Fruit fly (Drosophila melanogaster) whole organism, wandering third instar larva: Measurements from ENCODE around the gene Ptpmeg2.

ENCODE experiments used
- Abd-B ChIP-seq: fragments of >200 bp; optimal IDR thresholded peaks from 2 replicates; lab custom pipeline; 2017; ENCODE audit warnings: missing biosample characterization, missing genetic modification characterization
- CG32264 ChIP-seq: fragments of 200-800 bp; sonication (Bioruptor generic); optimal IDR thresholded peaks from 2 replicates; lab custom pipeline; 2016; ENCODE audit warnings: missing biosample characterization, missing genetic modification characterization
- CG9705 ChIP-seq: fragments of 200-800 bp; sonication (Bioruptor generic); optimal IDR thresholded peaks from 2 replicates; lab custom pipeline; 2018; ENCODE audit warnings: missing biosample characterization, mild to moderate bottlenecking, missing genetic modification characterization
- CrebA ChIP-seq: fragments of 200-800 bp; sonication (Bioruptor generic); optimal IDR thresholded peaks from 2 replicates; lab custom pipeline; 2016; ENCODE audit warnings: missing biosample characterization, mild to moderate bottlenecking, missing genetic modification characterization, borderline replicate concordance
- Dfd ChIP-seq: fragments of >200 bp; optimal IDR thresholded peaks from 2 replicates; lab custom pipeline; 2017; ENCODE audit warnings: missing biosample characterization, missing genetic modification characterization
- Dif ChIP-seq: fragments of 200-275, 200-300 bp; sonication (Bioruptor generic); optimal IDR thresholded peaks from 2 replicates; lab custom pipeline; 2018; ENCODE audit warnings: missing biosample characterization, missing genetic modification characterization; ENCODE audit not compliant: partially characterized antibody
- GATAd ChIP-seq: sonication (Bioruptor generic); optimal IDR thresholded peaks from 2 replicates; lab custom pipeline; 2016; ENCODE audit warnings: missing biosample characterization, missing genetic modification characterization
- HLH106 ChIP-seq: fragments of 200-800 bp; optimal IDR thresholded peaks from 3 replicates; lab custom pipeline; 2019; ENCODE audit warnings: missing biosample characterization, mild to moderate bottlenecking, missing genetic modification characterization, moderate library complexity
- Hnf4 ChIP-seq: fragments of 200-800 bp; sonication (Bioruptor generic); optimal IDR thresholded peaks from 2 replicates; lab custom pipeline; 2016; ENCODE audit warnings: missing biosample characterization, mild to moderate bottlenecking, missing genetic modification characterization
- Hr78 ChIP-seq: fragments of >200 bp; optimal IDR thresholded peaks from 2 replicates; lab custom pipeline; 2017; ENCODE audit warnings: missing biosample characterization, missing genetic modification characterization
- Hr83 ChIP-seq: fragments of 200-300 bp; sonication (Bioruptor generic); optimal IDR thresholded peaks from 2 replicates; lab custom pipeline; 2016; ENCODE audit warnings: missing biosample characterization, mild to moderate bottlenecking, missing genetic modification characterization, moderate library complexity; ENCODE audit not compliant: poor library complexity, severe bottlenecking
- Jra ChIP-seq: sonication (Bioruptor generic); optimal IDR thresholded peaks from 2 replicates; lab custom pipeline; 2016; ENCODE audit warnings: missing biosample characterization, missing genetic modification characterization
- Mio ChIP-seq: sonication (Bioruptor generic); optimal IDR thresholded peaks from 2 replicates; lab custom pipeline; 2016; ENCODE audit warnings: missing biosample characterization, missing genetic modification characterization
- Myc ChIP-seq: fragments of >200 bp; optimal IDR thresholded peaks from 2 replicates; lab custom pipeline; 2017
- N ChIP-seq: fragments of >200 bp; optimal IDR thresholded peaks from 2 replicates; lab custom pipeline; 2018; ENCODE audit warnings: missing biosample characterization, missing external identifiers, missing genetic modification characterization
- OdsH ChIP-seq: fragments of 200-800 bp; sonication (Bioruptor generic); optimal IDR thresholded peaks from 2 replicates; lab custom pipeline; 2016; ENCODE audit warnings: missing biosample characterization, mild to moderate bottlenecking, missing genetic modification characterization
- Rel ChIP-seq, 2 experiments: fragments of 200-800 bp; sonication (Bioruptor generic) in 1 of 2; optimal IDR thresholded peaks; 2 replicates in 1 of 2; 3 replicates in 1 of 2; lab custom pipeline; 2016 to 2019; ENCODE audit warnings: mild to moderate bottlenecking in 2 of 2, missing biosample characterization in 2 of 2, missing genetic modification characterization in 2 of 2, moderate library complexity in 1 of 2
- Sp1 ChIP-seq: fragments of 200-800 bp; sonication (Bioruptor generic); optimal IDR thresholded peaks from 3 replicates; lab custom pipeline; 2019; ENCODE audit warnings: missing biosample characterization, mild to moderate bottlenecking, missing genetic modification characterization, moderate library complexity
- Vsx2 ChIP-seq: fragments of 200-300, 225-300 bp; sonication (Bioruptor generic); optimal IDR thresholded peaks from 2 replicates; lab custom pipeline; 2018; ENCODE audit warnings: missing biosample characterization, missing genetic modification characterization; ENCODE audit not compliant: partially characterized antibody
- br ChIP-seq: fragments of 200-800 bp; sonication (Bioruptor generic); optimal IDR thresholded peaks from 2 replicates; lab custom pipeline; 2016; ENCODE audit warnings: missing biosample characterization, missing genetic modification characterization
- brk ChIP-seq: fragments of 200-800 bp; sonication (Bioruptor generic); optimal IDR thresholded peaks from 2 replicates; lab custom pipeline; 2016; ENCODE audit warnings: missing biosample characterization, mild to moderate bottlenecking, missing genetic modification characterization
- dl ChIP-seq, 2 experiments: fragments of 175-275, 200-275 bp in 1 of 2; fragments of 200-275 bp in 1 of 2; sonication (Bioruptor generic); optimal IDR thresholded peaks; lab custom pipeline; 2018; ENCODE audit warnings: mild to moderate bottlenecking in 2 of 2, missing biosample characterization in 2 of 2, missing genetic modification characterization in 2 of 2, moderate library complexity in 2 of 2; ENCODE audit not compliant: partially characterized antibody in 2 of 2, insufficient read depth in 1 of 2
- dmrt93B ChIP-seq: fragments of 200-800 bp; sonication (Bioruptor generic); optimal IDR thresholded peaks from 2 replicates; lab custom pipeline; 2018; ENCODE audit warnings: missing biosample characterization, mild to moderate bottlenecking, missing genetic modification characterization
- dsf ChIP-seq: sonication (Bioruptor generic); optimal IDR thresholded peaks from 2 replicates; lab custom pipeline; 2016; ENCODE audit warnings: missing biosample characterization, missing genetic modification characterization, borderline replicate concordance
- ey ChIP-seq: fragments of 200-800 bp; sonication (Bioruptor generic); optimal IDR thresholded peaks from 2 replicates; lab custom pipeline; 2016; ENCODE audit warnings: missing biosample characterization, missing genetic modification characterization
- foxo ChIP-seq, 2 experiments: fragments of 200-800 bp; sonication (Bioruptor generic); optimal IDR thresholded peaks; 2 replicates in 1 of 2; 3 replicates in 1 of 2; lab custom pipeline; 2016 to 2017; ENCODE audit warnings: missing biosample characterization in 2 of 2, missing genetic modification characterization in 2 of 2
- fru ChIP-seq: fragments of 200-800 bp; sonication (Bioruptor generic); optimal IDR thresholded peaks from 3 replicates; lab custom pipeline; 2016; ENCODE audit warnings: missing biosample characterization, mild to moderate bottlenecking, missing genetic modification characterization
- h ChIP-seq: fragments of 200-800 bp; sonication (Bioruptor generic); optimal IDR thresholded peaks from 3 replicates; lab custom pipeline; 2016; ENCODE audit warnings: missing biosample characterization, mild to moderate bottlenecking, missing genetic modification characterization
- jim ChIP-seq: fragments of 175-275, 200-325 bp; sonication (Bioruptor generic); optimal IDR thresholded peaks from 2 replicates; lab custom pipeline; 2016; ENCODE audit warnings: missing biosample characterization, mild to moderate bottlenecking, missing genetic modification characterization
- lola ChIP-seq: fragments of >200 bp; optimal IDR thresholded peaks from 2 replicates; lab custom pipeline; 2017; ENCODE audit warnings: missing biosample characterization, missing genetic modification characterization
- pan ChIP-seq: fragments of >200 bp; optimal IDR thresholded peaks from 2 replicates; lab custom pipeline; 2017
- psq ChIP-seq: fragments of 200-800 bp; sonication (Bioruptor generic); optimal IDR thresholded peaks from 3 replicates; lab custom pipeline; 2017; ENCODE audit warnings: missing biosample characterization, mild to moderate bottlenecking, missing genetic modification characterization, moderate library complexity
- rgr ChIP-seq: fragments of 200-800 bp; sonication (Bioruptor generic); optimal IDR thresholded peaks from 3 replicates; lab custom pipeline; 2016; ENCODE audit warnings: missing biosample characterization, mild to moderate bottlenecking, missing genetic modification characterization
- sage ChIP-seq: fragments of 200-800 bp; sonication (Bioruptor generic); optimal IDR thresholded peaks from 2 replicates; lab custom pipeline; 2016; ENCODE audit warnings: missing biosample characterization, mild to moderate bottlenecking, missing genetic modification characterization
- sv ChIP-seq: fragments of 200-800 bp; sonication (Bioruptor generic); optimal IDR thresholded peaks from 3 replicates; lab custom pipeline; 2016; ENCODE audit warnings: missing biosample characterization, missing genetic modification characterization
- tai ChIP-seq: sonication (Bioruptor generic); optimal IDR thresholded peaks from 2 replicates; lab custom pipeline; 2016; ENCODE audit warnings: missing biosample characterization, missing genetic modification characterization
- usp ChIP-seq: fragments of >200 bp; optimal IDR thresholded peaks from 2 replicates; lab custom pipeline; 2017; ENCODE audit warnings: missing biosample characterization, missing genetic modification characterization
- woc ChIP-seq: sonication (Bioruptor generic); optimal IDR thresholded peaks from 2 replicates; lab custom pipeline; 2016; ENCODE audit warnings: missing biosample characterization, mild to moderate bottlenecking, missing genetic modification characterization

The Ptpmeg2 gene

DNA sequence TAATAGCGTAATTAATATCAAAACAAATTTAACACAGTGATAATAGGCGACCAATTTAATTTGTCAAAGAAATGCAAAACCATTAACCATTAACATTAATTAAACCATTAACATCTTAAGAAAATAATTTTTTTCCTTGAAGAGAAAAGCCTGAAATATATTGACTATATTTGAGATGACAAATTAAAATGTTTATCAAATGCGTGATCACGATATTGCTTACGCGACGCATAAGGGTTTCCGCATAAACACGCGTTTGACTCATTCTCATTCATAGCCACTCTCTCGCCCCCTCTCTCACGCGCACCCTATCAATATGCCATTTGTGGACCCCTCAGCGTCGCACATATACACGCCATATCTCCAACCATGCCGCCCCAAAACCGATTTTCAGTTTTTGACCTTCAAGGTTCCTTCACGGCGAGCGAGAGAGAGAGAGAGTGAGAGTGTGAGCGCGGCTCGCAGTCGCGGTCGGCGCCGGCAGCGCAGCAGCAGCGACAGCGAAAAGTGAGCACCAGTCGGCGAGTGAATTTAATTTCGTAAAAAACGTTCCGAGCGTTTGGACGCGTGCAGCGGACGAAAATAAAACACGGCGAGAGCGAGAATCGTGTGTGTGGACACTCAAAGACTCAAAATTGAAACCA, 73.5 kb downstream of the Ptpmeg2 start, which contains the start of gene Hex-A (continued):
- TF ChIP-seq CrebA (peak; percentile 84), Hr78 (GFP tag; lab: Kevin White, UChicago) (no peak), br (peak; percentile 98), Sp1 (GFP tag; lab: Kevin White, UChicago) (peak; percentile 99), Dif (GFP tag; lab: Kevin White, UChicago) (peak; percentile 89), N (GFP tag; lab: Kevin White, UChicago) (no peak), woc (GFP tag; lab: Kevin White, UChicago) (peak; percentile 93), psq (GFP tag; lab: Kevin White, UChicago) (peak; percentile 88), rgr (peak; percentile 96), jim (GFP tag; lab: Kevin White, UChicago) (no peak)

DNA sequence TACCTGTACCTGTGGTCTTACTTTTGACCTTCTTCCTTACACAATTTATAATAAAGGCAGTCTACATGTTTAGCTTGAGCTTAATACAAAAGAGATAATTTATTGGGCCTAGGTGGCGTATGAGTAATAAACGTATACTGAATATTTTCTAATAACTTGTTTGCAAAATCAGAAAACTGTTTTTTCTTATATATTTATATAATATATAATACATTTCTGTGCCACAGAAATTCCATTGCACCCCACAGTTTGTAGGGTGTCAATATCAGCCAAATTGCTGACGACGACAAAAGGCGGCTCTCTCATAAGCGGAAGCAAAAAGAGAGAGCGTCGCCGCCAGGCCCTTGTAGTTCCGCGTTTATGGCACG, 74.0 kb downstream of the Ptpmeg2 start:
- TF ChIP-seq Jra (no peak), psq (GFP tag; lab: Kevin White, UChicago) (no peak), Dif (GFP tag; lab: Kevin White, UChicago) (peak; percentile 29), usp (GFP tag; lab: Kevin White, UChicago) (peak; percentile 29)

DNA sequence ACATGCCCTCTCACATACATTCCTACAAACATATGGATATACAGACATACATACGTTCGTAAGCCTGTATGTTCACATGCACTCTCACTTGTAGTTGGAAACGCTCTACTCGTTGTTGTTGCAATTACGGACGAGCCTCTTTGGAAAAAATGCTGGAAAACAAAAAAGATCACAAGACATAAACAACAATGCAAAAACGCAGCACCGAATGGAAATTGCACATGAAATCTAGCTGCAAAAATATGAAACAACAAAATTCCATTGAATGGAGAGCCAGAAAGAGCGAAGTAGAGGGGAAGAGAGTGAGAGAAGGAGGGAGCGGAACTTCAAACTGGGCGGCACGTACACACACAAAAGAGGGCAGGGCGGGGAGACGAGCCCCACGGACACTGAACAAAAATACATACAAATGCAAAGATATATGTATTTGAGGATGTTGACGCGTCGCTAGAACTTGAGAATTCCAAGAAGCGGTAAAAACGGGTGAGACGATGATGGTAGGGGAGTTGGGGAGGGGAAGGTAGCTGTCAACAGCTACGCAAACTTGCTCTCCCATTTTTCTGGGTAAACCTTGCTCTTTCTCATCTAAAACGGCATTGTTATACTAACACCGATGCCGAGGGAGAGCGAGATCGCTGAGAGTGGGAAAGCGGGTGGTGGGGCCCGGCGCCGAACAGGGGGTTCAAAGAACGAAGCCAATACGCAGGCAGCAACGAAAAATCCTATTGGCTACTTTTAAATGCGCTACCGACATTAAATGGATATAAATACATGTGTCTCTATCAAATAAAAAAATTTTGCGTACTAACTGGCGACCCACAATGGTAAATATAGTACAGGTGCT, 74.6 kb downstream of the Ptpmeg2 start:
- TF ChIP-seq br: peak; percentile 24
- no peak for TF ChIP-seq Abd-B
- peak; percentile 57 for TF ChIP-seq Rel (GFP tag; optimal IDR thresholded peaks at IDR 0.05; lab: Kevin White, UChicago)
- TF ChIP-seq Rel (tag; optimal IDR thresholded peaks at IDR 0.05; lab: Kevin White, UChicago): peak; percentile 73
- TF ChIP-seq Dif (GFP tag; lab: Kevin White, UChicago): peak; percentile 71
- no peak for TF ChIP-seq Vsx2
- TF ChIP-seq woc (GFP tag; lab: Kevin White, UChicago): peak; percentile 78
- TF ChIP-seq OdsH (GFP tag; lab: Kevin White, UChicago): no peak
- TF ChIP-seq Hr78 (GFP tag; lab: Kevin White, UChicago): no peak
- TF ChIP-seq N (GFP tag; lab: Kevin White, UChicago): no peak
- peak; percentile 23 for TF ChIP-seq rgr
- no peak for TF ChIP-seq GATAd (GFP tag; lab: Kevin White, UChicago)
- TF ChIP-seq tai (GFP tag; lab: Kevin White, UChicago): peak; percentile 69
- TF ChIP-seq jim (GFP tag; lab: Kevin White, UChicago): no peak
- no peak for TF ChIP-seq lola
- TF ChIP-seq Hnf4 (GFP tag; lab: Kevin White, UChicago): peak; percentile 82
- TF ChIP-seq CG9705 (GFP tag; lab: Kevin White, UChicago): no peak
- TF ChIP-seq Jra: peak; percentile 31
- TF ChIP-seq dsf: no peak
- TF ChIP-seq HLH106: peak; percentile 21
- TF ChIP-seq foxo (GFP tag; optimal IDR thresholded peaks at IDR 0.05; lab: Kevin White, UChicago): no peak
- peak; percentile 22 for TF ChIP-seq Mio
- TF ChIP-seq CG32264 (GFP tag; lab: Kevin White, UChicago): no peak
- peak; percentile 94 for TF ChIP-seq CrebA
- no peak for TF ChIP-seq Myc (lab: Kevin White, UChicago)
- no peak for TF ChIP-seq pan (lab: Kevin White, UChicago)
- TF ChIP-seq dl (GFP tag; optimal IDR thresholded peaks at IDR 0.05; lab: Kevin White, UChicago; ENCODE audit: insufficient read depth in 1 of 2, partially characterized antibody in 2 of 2): peak in 1 of 2 experiments; percentile 79
- TF ChIP-seq ey: no peak
- no peak for TF ChIP-seq usp (GFP tag; lab: Kevin White, UChicago)
- TF ChIP-seq fru (GFP tag; lab: Kevin White, UChicago): peak; percentile 14
- no peak for TF ChIP-seq sage (GFP tag; lab: Kevin White, UChicago)
- no peak for TF ChIP-seq sv
- peak; percentile 36 for TF ChIP-seq dmrt93B (GFP tag; lab: Kevin White, UChicago)
- TF ChIP-seq Dfd (GFP tag; lab: Kevin White, UChicago): no peak
- TF ChIP-seq Sp1 (GFP tag; lab: Kevin White, UChicago): no peak
- peak; percentile 36 for TF ChIP-seq psq (GFP tag; lab: Kevin White, UChicago)
- TF ChIP-seq brk (GFP tag; lab: Kevin White, UChicago): peak; percentile 58
- TF ChIP-seq Hr83 (GFP tag; lab: Kevin White, UChicago): peak; percentile 77
- TF ChIP-seq h: peak; percentile 70
